Worm (Caenorhabditis elegans): ENCODE data around the gene E01G4.5.
A peak's percentile ranks its signal among the peaks of the same experiment; 100 is the strongest.

Gene E01G4.5

ce11 chrII:13521179-13521616, 49.0 kb downstream of the E01G4.5 start (continued):
- TF ChIP-seq fos-1 (tag; optimal IDR thresholded peaks at IDR 0.05) = no peak
- no peak for TF ChIP-seq ceh-32 (tag; optimal IDR thresholded peaks at IDR 0.05; ENCODE audit: poor library complexity)
- TF ChIP-seq ceh-28 (tag; optimal IDR thresholded peaks at IDR 0.05) = no peak
- TF ChIP-seq unc-130 (GFP tag; optimal IDR thresholded peaks at IDR 0.05) = peak; percentile 78
- TF ChIP-seq nhr-11 (tag; optimal IDR thresholded peaks at IDR 0.05) = no peak
- TF ChIP-seq nhr-28 (tag; optimal IDR thresholded peaks at IDR 0.05) = no peak
- no peak for TF ChIP-seq zfp-2 (tag; optimal IDR thresholded peaks at IDR 0.05)
- peak; percentile 25 for TF ChIP-seq spr-1 (tag; optimal IDR thresholded peaks at IDR 0.05)
- no peak for TF ChIP-seq php-3 (GFP tag; IDR thresholded peaks at IDR 0.05)
- TF ChIP-seq dve-1 (tag; optimal IDR thresholded peaks at IDR 0.05; ENCODE audit: insufficient read depth) = no peak
- no peak for TF ChIP-seq ztf-7 (tag; optimal IDR thresholded peaks at IDR 0.05)
- no peak for TF ChIP-seq lin-1 (GFP tag; IDR thresholded peaks at IDR 0.05)
- TF ChIP-seq pqm-1 (tag; optimal IDR thresholded peaks at IDR 0.05) = no peak
- no peak for TF ChIP-seq dmd-6 (GFP tag; IDR thresholded peaks at IDR 0.05)
- no peak for TF ChIP-seq nhr-111 (GFP tag; optimal IDR thresholded peaks at IDR 0.05)
- TF ChIP-seq zfp-3 (GFP tag; conservative IDR thresholded peaks at IDR 0.05) = no peak
- no peak for TF ChIP-seq mdl-1 (tag; optimal IDR thresholded peaks at IDR 0.05)
- no peak for TF ChIP-seq ceh-82 (tag; optimal IDR thresholded peaks at IDR 0.05)
- TF ChIP-seq arid-1 (GFP tag; conservative IDR thresholded peaks at IDR 0.05) = peak; percentile 50; the same call in 1 of the 2 replicates
- TF ChIP-seq unc-62 (GFP tag; optimal IDR thresholded peaks at IDR 0.05 in 1 of 2) = no peak
- no peak for TF ChIP-seq unc-62 (tag; optimal IDR thresholded peaks at IDR 0.05)
- TF ChIP-seq hmg-1.1 (GFP tag; IDR thresholded peaks at IDR 0.05) = no peak
- peak; percentile 60; the same call in 1 of the 2 replicates for TF ChIP-seq ctbp-1 (GFP tag; IDR thresholded peaks at IDR 0.05)
- no peak for TF ChIP-seq Y75B8A.6 (GFP tag; IDR thresholded peaks at IDR 0.05)
- TF ChIP-seq mep-1 (tag; optimal IDR thresholded peaks at IDR 0.05) = no peak
- TF ChIP-seq saeg-2 (GFP tag; IDR thresholded peaks at IDR 0.05) = 0 out of 2 replicates have a peak, but pooled peaks have one; percentile 10
- no peak for TF ChIP-seq rbr-2 (tag; optimal IDR thresholded peaks at IDR 0.05)
- TF ChIP-seq hlh-30 (tag; optimal IDR thresholded peaks at IDR 0.05; ENCODE audit: insufficient read depth) = no peak
- no peak for TF ChIP-seq cey-2 (tag; optimal IDR thresholded peaks at IDR 0.05; ENCODE audit: borderline replicate concordance, insufficient read depth)
- TF ChIP-seq spr-3 (GFP tag; optimal IDR thresholded peaks at IDR 0.05) = no peak
- TF ChIP-seq egl-43 (GFP tag; IDR thresholded peaks at IDR 0.05) = 0 out of 2 replicates have a peak, but pooled peaks have one; percentile 18
- TF ChIP-seq F10B5.3 (tag; optimal IDR thresholded peaks at IDR 0.05) = no peak
- no peak for TF ChIP-seq set-16 (GFP tag; IDR thresholded peaks at IDR 0.05)
- TF ChIP-seq lin-29 (GFP tag; IDR thresholded peaks at IDR 0.05) = no peak
- TF ChIP-seq mes-2 (tag; optimal IDR thresholded peaks at IDR 0.05; ENCODE audit: poor library complexity, severe bottlenecking) = peak; percentile 36
- TF ChIP-seq lsy-2 (tag; optimal IDR thresholded peaks at IDR 0.05) = no peak
- no peak for TF ChIP-seq Y5F2A.4 (GFP tag; optimal IDR thresholded peaks at IDR 0.05)
- no peak for TF ChIP-seq ceh-62 (tag; optimal IDR thresholded peaks at IDR 0.05)
- TF ChIP-seq attf-4 (tag; optimal IDR thresholded peaks at IDR 0.05) = no peak
- no peak for TF ChIP-seq daf-12 (tag; optimal IDR thresholded peaks at IDR 0.05)
- no peak for TF ChIP-seq sdz-12 (GFP tag; optimal IDR thresholded peaks at IDR 0.05)
- peak; percentile 72 for TF ChIP-seq lin-38 (GFP tag; IDR thresholded peaks at IDR 0.05)
- no peak for TF ChIP-seq nhr-102 (tag; optimal IDR thresholded peaks at IDR 0.05)
- no peak for TF ChIP-seq mxl-3 (GFP tag; optimal IDR thresholded peaks at IDR 0.05)
- 0 out of 2 replicates have a peak, but pooled peaks have one; percentile 56 for TF ChIP-seq ceh-44 (GFP tag; IDR thresholded peaks at IDR 0.05)
- no peak for TF ChIP-seq nhr-76 (tag; optimal IDR thresholded peaks at IDR 0.05)
- TF ChIP-seq aly-2 (tag; optimal IDR thresholded peaks at IDR 0.05) = peak; percentile 12
- no peak for TF ChIP-seq zip-2 (tag; optimal IDR thresholded peaks at IDR 0.05)
- no peak for TF ChIP-seq dpl-1 (GFP tag; optimal IDR thresholded peaks at IDR 0.05)
- no peak for TF ChIP-seq jun-1 (tag; optimal IDR thresholded peaks at IDR 0.05)
- TF ChIP-seq duxl-1 (tag; optimal IDR thresholded peaks at IDR 0.05; ENCODE audit: poor library complexity) = no peak
